Worm (Caenorhabditis elegans) whole organism, young adult: ENCODE measurements around the gene ndx-6.

Source experiments
- B0035.1 ChIP-seq: sonication (generic microtip); optimal IDR thresholded peaks from 2 replicates; lab custom pipeline; 2016; ENCODE audit warnings: missing genetic modification characterization, mild to moderate bottlenecking, missing compliant biosample characterization, missing genotype, missing genetic modification reagents
- C17E4.6 ChIP-seq: fragments of 200-800 bp; sonication (Bioruptor generic); IDR thresholded peaks from 2 replicates; pipeline ENCODE4 v1.3.6; 2022; ENCODE audit warnings: missing genetic modification reagents, missing genetic modification characterization, missing compliant biosample characterization
- F49E8.2 ChIP-seq: sonication (generic microtip); optimal IDR thresholded peaks from 3 replicates; lab custom pipeline; 2017; ENCODE audit warnings: missing genetic modification characterization, mild to moderate bottlenecking, missing compliant biosample characterization, antibody characterized with exemption, moderate library complexity; ENCODE audit not compliant: insufficient read depth
- F52B5.7 ChIP-seq: sonication (generic microtip); optimal IDR thresholded peaks from 2 replicates; lab custom pipeline; 2016; ENCODE audit warnings: mild to moderate bottlenecking, missing genetic modification characterization, missing compliant biosample characterization
- F57C9.4 ChIP-seq: sonication (generic microtip); optimal IDR thresholded peaks from 2 replicates; lab custom pipeline; 2017; ENCODE audit warnings: mild to moderate bottlenecking, missing genetic modification characterization, missing compliant biosample characterization
- K12H6.12 ChIP-seq: fragments of 200-800 bp; sonication (Bioruptor generic); optimal IDR thresholded peaks from 2 replicates; lab custom pipeline; 2018; ENCODE audit warnings: mild to moderate bottlenecking, missing genetic modification characterization, missing compliant biosample characterization
- Y53F4B.3 ChIP-seq: fragments of 200-800 bp; sonication (Bioruptor generic); IDR thresholded peaks from 2 replicates; pipeline ENCODE4 v1.3.6; 2022; ENCODE audit warnings: missing genetic modification reagents, missing genetic modification characterization, missing compliant biosample characterization
- ZK185.1 ChIP-seq: sonication (generic microtip); optimal IDR thresholded peaks from 2 replicates; lab custom pipeline; 2016; ENCODE audit warnings: mild to moderate bottlenecking, missing genetic modification characterization, missing compliant biosample characterization; ENCODE audit not compliant: poor library complexity, severe bottlenecking
- bed-1 ChIP-seq: fragments of 200-800 bp; sonication (Bioruptor generic); IDR thresholded peaks from 2 replicates; pipeline ENCODE4 v1.3.6; 2022; ENCODE audit warnings: missing genetic modification reagents, missing genetic modification characterization, missing compliant biosample characterization
- bed-2 ChIP-seq: fragments of 200-800 bp; sonication (Bioruptor generic); IDR thresholded peaks from 2 replicates; pipeline ENCODE4 v1.3.6; 2022; ENCODE audit warnings: missing genetic modification reagents, missing genetic modification characterization, missing compliant biosample characterization
- ceh-27 ChIP-seq: fragments of 200-800 bp; sonication (Bioruptor generic); optimal IDR thresholded peaks from 2 replicates; lab custom pipeline; 2018; ENCODE audit warnings: mild to moderate bottlenecking, missing genetic modification characterization, moderate library complexity, missing compliant biosample characterization
- ceh-79 ChIP-seq: sonication (generic microtip); optimal IDR thresholded peaks from 2 replicates; lab custom pipeline; 2017; ENCODE audit warnings: mild to moderate bottlenecking, missing genetic modification characterization, missing compliant biosample characterization
- chd-7 ChIP-seq: sonication (generic microtip); optimal IDR thresholded peaks from 2 replicates; lab custom pipeline; 2016; ENCODE audit warnings: mild to moderate bottlenecking, missing genetic modification characterization, moderate library complexity, missing compliant biosample characterization
- egl-18 ChIP-seq: fragments of 200-800 bp; sonication (Bioruptor generic); IDR thresholded peaks from 2 replicates; pipeline ENCODE4 v1.3.6; 2022; ENCODE audit warnings: missing genetic modification reagents, missing genetic modification characterization, missing compliant biosample characterization
- ekl-4 ChIP-seq: fragments of 200-800 bp; sonication (Bioruptor generic); IDR thresholded peaks from 2 replicates; pipeline ENCODE4 v1.3.6; 2022; ENCODE audit warnings: missing genetic modification reagents, missing genetic modification characterization, missing compliant biosample characterization
- fkh-3 ChIP-seq: sonication (generic microtip); optimal IDR thresholded peaks from 2 replicates; lab custom pipeline; 2016; ENCODE audit warnings: mild to moderate bottlenecking, missing genetic modification characterization, missing compliant biosample characterization
- gei-17 ChIP-seq: fragments of 200-800 bp; sonication (Bioruptor generic); optimal IDR thresholded peaks from 2 replicates; lab custom pipeline; 2018; ENCODE audit warnings: mild to moderate bottlenecking, missing genetic modification characterization, missing compliant biosample characterization
- hlh-12 ChIP-seq: sonication (generic microtip); optimal IDR thresholded peaks from 2 replicates; lab custom pipeline; 2016; ENCODE audit warnings: missing genetic modification characterization, missing compliant biosample characterization
- hmg-1.2 ChIP-seq: fragments of 200-800 bp; sonication (Bioruptor generic); IDR thresholded peaks from 2 replicates; pipeline ENCODE4 v1.3.6; 2022; ENCODE audit warnings: missing genetic modification reagents, missing genetic modification characterization, missing compliant biosample characterization
- hsf-1 ChIP-seq: fragments of 200-800 bp; sonication (Bioruptor generic); IDR thresholded peaks from 2 replicates; pipeline ENCODE4 v1.3.6; 2022; ENCODE audit warnings: missing genetic modification reagents, missing genetic modification characterization, missing compliant biosample characterization
- lin-26 ChIP-seq: fragments of 200-800 bp; sonication (Bioruptor generic); IDR thresholded peaks from 2 replicates; pipeline ENCODE4 v1.3.6; 2022; ENCODE audit warnings: missing genetic modification reagents, missing genetic modification characterization, missing compliant biosample characterization
- lin-40 ChIP-seq: sonication (generic microtip); optimal IDR thresholded peaks from 2 replicates; lab custom pipeline; 2016; ENCODE audit warnings: missing genetic modification characterization, mild to moderate bottlenecking, missing compliant biosample characterization, missing genotype, missing genetic modification reagents
- madf-3 ChIP-seq: fragments of 200-800 bp; sonication (Bioruptor generic); IDR thresholded peaks from 2 replicates; pipeline ENCODE4 v1.3.6; 2022; ENCODE audit warnings: missing genetic modification reagents, missing genetic modification characterization, missing compliant biosample characterization
- madf-6 ChIP-seq: fragments of 200-800 bp; sonication (Bioruptor generic); IDR thresholded peaks from 2 replicates; pipeline ENCODE4 v1.3.6; 2022; ENCODE audit warnings: missing genetic modification reagents, missing genetic modification characterization, missing compliant biosample characterization
- mel-28 ChIP-seq: sonication (generic microtip); optimal IDR thresholded peaks from 2 replicates; lab custom pipeline; 2016; ENCODE audit warnings: borderline replicate concordance, mild to moderate bottlenecking, missing genetic modification characterization, missing compliant biosample characterization
- mxl-1 ChIP-seq: sonication (generic microtip); optimal IDR thresholded peaks from 2 replicates; lab custom pipeline; 2016; ENCODE audit warnings: missing genetic modification characterization, missing compliant biosample characterization
- nfyb-1 ChIP-seq: fragments of 200-800 bp; sonication (Bioruptor generic); IDR thresholded peaks from 2 replicates; pipeline ENCODE4 v1.3.6; 2022; ENCODE audit warnings: missing genetic modification reagents, missing genetic modification characterization, missing compliant biosample characterization
- nhr-120 ChIP-seq: fragments of 200-800 bp; sonication (Bioruptor generic); IDR thresholded peaks from 2 replicates; pipeline ENCODE4 v1.3.6; 2022; ENCODE audit warnings: missing genetic modification characterization, missing compliant biosample characterization
- nhr-27 ChIP-seq: fragments of 200-800 bp; sonication (Bioruptor generic); optimal IDR thresholded peaks from 2 replicates; lab custom pipeline; 2018; ENCODE audit warnings: mild to moderate bottlenecking, missing genetic modification characterization, moderate library complexity, missing compliant biosample characterization
- pbrm-1 ChIP-seq: fragments of 200-800 bp; sonication (Bioruptor generic); IDR thresholded peaks from 2 replicates; pipeline ENCODE4 v1.3.6; 2022; ENCODE audit warnings: missing genetic modification reagents, missing genetic modification characterization, missing compliant biosample characterization
- pha-4 ChIP-seq: fragments of 150-350 bp; sonication (generic microtip); optimal IDR thresholded peaks from 2 replicates; lab custom pipeline; 2014; ENCODE audit warnings: missing biosample characterization, missing genetic modification reagents, missing genetic modification characterization
- repo-1 ChIP-seq: sonication (generic microtip); optimal IDR thresholded peaks from 2 replicates; lab custom pipeline; 2017; ENCODE audit warnings: mild to moderate bottlenecking, missing genetic modification characterization, missing compliant biosample characterization
- rpc-1 ChIP-seq, 2 experiments: fragments of 150-350 bp in 1 of 2; sonication (generic microtip) in 1 of 2; optimal IDR thresholded peaks; 2 replicates each; lab custom pipeline; 2014 to 2018; ENCODE audit warnings: missing biosample characterization in 1 of 2, missing genetic modification characterization in 1 of 2, missing genetic modification reagents in 1 of 2, missing genotype in 1 of 2
- snpc-1.3 ChIP-seq: sonication (generic microtip); optimal IDR thresholded peaks from 2 replicates; lab custom pipeline; 2017; ENCODE audit warnings: missing genetic modification characterization, mild to moderate bottlenecking, missing compliant biosample characterization, antibody characterized with exemption, moderate library complexity, missing genotype, missing genetic modification reagents; ENCODE audit not compliant: insufficient read depth
- snpc-3.4 ChIP-seq: sonication (generic microtip); optimal IDR thresholded peaks from 2 replicates; lab custom pipeline; 2017; ENCODE audit warnings: missing genetic modification characterization, mild to moderate bottlenecking, missing compliant biosample characterization, antibody characterized with exemption, moderate library complexity, missing genotype, missing genetic modification reagents
- tlf-1 ChIP-seq: fragments of 200-800 bp; sonication (Bioruptor generic); optimal IDR thresholded peaks from 2 replicates; lab custom pipeline; 2018; ENCODE audit warnings: mild to moderate bottlenecking, missing genetic modification characterization, missing compliant biosample characterization
- unc-62 ChIP-seq: fragments of 150-350 bp; optimal IDR thresholded peaks from 2 replicates; lab custom pipeline; 2014; ENCODE audit warnings: missing biosample characterization, missing genetic modification reagents, missing genetic modification characterization
- ztf-18 ChIP-seq: sonication (generic microtip); optimal IDR thresholded peaks from 2 replicates; lab custom pipeline; 2016; ENCODE audit warnings: missing genotype, mild to moderate bottlenecking, missing genetic modification characterization, missing compliant biosample characterization
- ztf-22 ChIP-seq: fragments of 200-800 bp; sonication (Bioruptor generic); optimal IDR thresholded peaks from 2 replicates; lab custom pipeline; 2018; ENCODE audit warnings: mild to moderate bottlenecking, missing genetic modification characterization, moderate library complexity, missing compliant biosample characterization
- ztf-26 ChIP-seq: sonication (generic microtip); optimal IDR thresholded peaks from 2 replicates; lab custom pipeline; 2017; ENCODE audit warnings: missing genetic modification characterization, missing compliant biosample characterization
- ztf-28 ChIP-seq: fragments of 200-800 bp; sonication (Bioruptor generic); IDR thresholded peaks from 2 replicates; pipeline ENCODE4 v1.3.6; 2022; ENCODE audit warnings: missing genetic modification reagents, missing genetic modification characterization, missing compliant biosample characterization

The ndx-6 gene

ce11 chrII:5408924-5409323 lies 19.2 kb upstream of the ndx-6 start, which contains the start of the genes EEED8.12 and EEED8.4:
Gene EEED8.12 (minus strand): TSS chrII:5409024.
Gene EEED8.4 (plus strand): TSS chrII:5409319.
- no peak for TF ChIP-seq Y53F4B.3 (GFP tag; lab: Robert Waterston, UW)
- no peak for TF ChIP-seq madf-3 (GFP tag; lab: Robert Waterston, UW)
- no peak for TF ChIP-seq ceh-79 (tag; lab: Kevin White, UChicago)
- TF ChIP-seq bed-2 (GFP tag; lab: Robert Waterston, UW) = no peak
- no peak for TF ChIP-seq pbrm-1 (GFP tag; lab: Robert Waterston, UW)
- no peak for TF ChIP-seq hlh-12
- TF ChIP-seq B0035.1 (tag; lab: Kevin White, UChicago) = no peak
- TF ChIP-seq snpc-3.4 = no peak
- TF ChIP-seq F57C9.4 = no peak
- no peak for TF ChIP-seq mxl-1
- no peak for TF ChIP-seq snpc-1.3 (tag; lab: Kevin White, UChicago)
- no peak for TF ChIP-seq chd-7
- no peak for TF ChIP-seq gei-17
- TF ChIP-seq ekl-4 (GFP tag; lab: Robert Waterston, UW) = no peak
- TF ChIP-seq F52B5.7 (tag; lab: Kevin White, UChicago) = no peak
- TF ChIP-seq tlf-1 = no peak

- TF ChIP-seq F49E8.2 (tag; lab: Kevin White, UChicago) = no peak
- TF ChIP-seq fkh-3 (tag; lab: Kevin White, UChicago) = no peak
- TF ChIP-seq bed-1 (GFP tag; lab: Robert Waterston, UW) = no peak
- TF ChIP-seq lin-40 = no peak
- no peak for TF ChIP-seq nhr-120 (GFP tag; lab: Robert Waterston, UW)
- TF ChIP-seq nfyb-1 = no peak
- no peak for TF ChIP-seq ztf-18 (tag; lab: Kevin White, UChicago)
- no peak for TF ChIP-seq ceh-27 (GFP tag; lab: Kevin White, UChicago)
- TF ChIP-seq F57C9.4 = no peak
- no peak for TF ChIP-seq hmg-1.2
- no peak for TF ChIP-seq repo-1 (tag; lab: Kevin White, UChicago)
- TF ChIP-seq ztf-26 (tag; lab: Kevin White, UChicago) = no peak
Measured at ce11 chrII:5407548-5407947, 17.9 kb upstream of the ndx-6 start, which contains the start of gene clec-141. Gene clec-141 (minus strand): TSS chrII:5407648.

ce11 chrII:5399201-5399600 lies 9.5 kb upstream of the ndx-6 start, which contains the start of gene mog-5:
Gene mog-5 (plus strand): TSS chrII:5399538.
- TF ChIP-seq snpc-1.3 (tag; lab: Kevin White, UChicago) (peak; percentile 23), rpc-1 (optimal IDR thresholded peaks at IDR 0.05; lab: Kevin White, UChicago) (peak; percentile 14), rpc-1 (tag; optimal IDR thresholded peaks at IDR 0.05; lab: Kevin White, UChicago) (no peak), madf-6 (GFP tag; lab: Robert Waterston, UW) (no peak), pha-4 (tag; lab: Kevin White, UChicago) (peak; percentile 22)

- TF ChIP-seq hmg-1.2 = peak; percentile 83; the same call in 1 of the 2 replicates
- TF ChIP-seq madf-3 (GFP tag; lab: Robert Waterston, UW) = no peak
- no peak for TF ChIP-seq ztf-22
Measured at ce11 chrII:5398779-5399178, 9.1 kb upstream of the ndx-6 start, which contains the start of gene fbxl-3. Gene fbxl-3 (minus strand): TSS chrII:5398902.

ce11 chrII:5395594-5395993 lies 5.9 kb upstream of the ndx-6 start, which contains the start of gene pink-1:
Gene pink-1 (minus strand): TSS chrII:5395694.
- TF ChIP-seq mel-28 (tag; lab: Kevin White, UChicago) (no peak), lin-26 (no peak), nhr-27 (tag; lab: Kevin White, UChicago) (no peak), ZK185.1 (no peak), egl-18 (GFP tag; lab: Robert Waterston, UW) (no peak), K12H6.12 (tag; lab: Kevin White, UChicago) (no peak), ztf-28 (GFP tag; lab: Robert Waterston, UW) (no peak), hsf-1 (GFP tag; lab: Robert Waterston, UW) (no peak), unc-62 (no peak), C17E4.6 (GFP tag; lab: Robert Waterston, UW) (no peak), hlh-12 (no peak)
- TF ChIP-seq, all 124 proteins: peak for 0
